Worm (Caenorhabditis elegans) whole organism, L1 larva: ENCODE measurements around the gene K02A6.4.

Source experiments
- C04F5.9 ChIP-seq: sonication (generic microtip); optimal IDR thresholded peaks from 2 replicates; lab custom pipeline; 2016; ENCODE audit warnings: missing genetic modification characterization, missing compliant biosample characterization
- C34B4.2 ChIP-seq: sonication (generic microtip); optimal IDR thresholded peaks from 2 replicates; lab custom pipeline; 2017; ENCODE audit warnings: mild to moderate bottlenecking, missing genetic modification characterization, missing compliant biosample characterization
- Y116A8C.19 ChIP-seq: sonication (generic microtip); optimal IDR thresholded peaks from 2 replicates; lab custom pipeline; 2016; ENCODE audit warnings: missing compliant biosample characterization, missing genetic modification characterization, borderline replicate concordance
- aha-1 ChIP-seq: fragments of 150-350 bp; optimal IDR thresholded peaks from 2 replicates; lab custom pipeline; 2014; ENCODE audit warnings: missing biosample characterization, missing genetic modification characterization
- alr-1 ChIP-seq: fragments of 200-800 bp; sonication (Bioruptor generic); optimal IDR thresholded peaks from 2 replicates; lab custom pipeline; 2018; ENCODE audit warnings: borderline replicate concordance, mild to moderate bottlenecking, missing genetic modification characterization, missing compliant biosample characterization
- aly-2 ChIP-seq: fragments of 150-350 bp; optimal IDR thresholded peaks from 2 replicates; lab custom pipeline; 2014; ENCODE audit warnings: missing biosample characterization, missing genetic modification characterization
- ces-1 ChIP-seq: fragments of 150-350 bp; optimal IDR thresholded peaks from 2 replicates; lab custom pipeline; 2014; ENCODE audit warnings: missing biosample characterization, missing genetic modification reagents, missing genetic modification characterization
- efl-1 ChIP-seq, 4 experiments: fragments of 150-350 bp; optimal IDR thresholded peaks in 3 of 4; peaks in 1 of 4; 1 replicate in 1 of 4; 2 replicates in 3 of 4; lab custom pipeline; 2014; ENCODE audit warnings: missing biosample characterization in 2 of 4, missing genetic modification characterization in 2 of 4, missing genetic modification reagents in 2 of 4
- efl-3 ChIP-seq: fragments of 200-800 bp; sonication (Bioruptor generic); optimal IDR thresholded peaks from 2 replicates; lab custom pipeline; 2018; ENCODE audit warnings: mild to moderate bottlenecking, missing genetic modification characterization, missing compliant biosample characterization
- egl-13 ChIP-seq: sonication (generic microtip); optimal IDR thresholded peaks from 2 replicates; lab custom pipeline; 2016; ENCODE audit warnings: missing genotype, missing genetic modification reagents, missing genetic modification characterization, missing compliant biosample characterization
- elt-3 ChIP-seq, 6 experiments: fragments of 150-350 bp in 1 of 6; sonication (generic microtip); optimal IDR thresholded peaks; 2 replicates each; lab custom pipeline; 2017 to 2018; ENCODE audit warnings: missing biosample characterization in 6 of 6, missing genetic modification characterization in 6 of 6, inconsistent platforms in 1 of 6
- ets-5 ChIP-seq: fragments of 200-800 bp; sonication (Bioruptor generic); IDR thresholded peaks from 2 replicates; pipeline ENCODE4 v1.3.6; 2022; ENCODE audit warnings: missing genetic modification characterization, missing compliant biosample characterization
- fkh-10 ChIP-seq: sonication (generic microtip); optimal IDR thresholded peaks from 2 replicates; lab custom pipeline; 2017; ENCODE audit warnings: missing biosample characterization, missing genetic modification reagents, missing genetic modification characterization
- fkh-4 ChIP-seq: sonication (generic microtip); optimal IDR thresholded peaks from 2 replicates; lab custom pipeline; 2016; ENCODE audit warnings: missing compliant biosample characterization, missing genetic modification characterization, borderline replicate concordance
- fos-1 ChIP-seq: fragments of 150-350 bp; optimal IDR thresholded peaks from 2 replicates; lab custom pipeline; 2014; ENCODE audit warnings: missing biosample characterization, missing genetic modification characterization
- hlh-17 ChIP-seq: fragments of 200-800 bp; sonication (Bioruptor generic); optimal IDR thresholded peaks from 2 replicates; lab custom pipeline; 2018; ENCODE audit warnings: missing genetic modification characterization, mild to moderate bottlenecking, missing compliant biosample characterization, moderate library complexity, borderline replicate concordance
- hlh-4 ChIP-seq: sonication (generic microtip); optimal IDR thresholded peaks from 2 replicates; lab custom pipeline; 2016; ENCODE audit warnings: mild to moderate bottlenecking, missing genetic modification characterization, missing compliant biosample characterization
- hpl-2 ChIP-seq: fragments of 150-350 bp; optimal IDR thresholded peaks from 2 replicates; lab custom pipeline; 2014; ENCODE audit warnings: missing biosample characterization, missing genetic modification reagents, missing genetic modification characterization
- isw-1 ChIP-seq: fragments of 200-800 bp; sonication (Bioruptor generic); IDR thresholded peaks from 2 replicates; pipeline ENCODE4 v1.3.6; 2022; ENCODE audit warnings: missing genetic modification characterization, missing compliant biosample characterization
- lin-15B ChIP-seq: fragments of 150-350 bp; sonication (generic microtip); optimal IDR thresholded peaks from 3 replicates; lab custom pipeline; 2014; ENCODE audit warnings: missing biosample characterization, missing genetic modification characterization
- lin-35 ChIP-seq, 2 experiments: fragments of 150-350 bp; optimal IDR thresholded peaks; 2 replicates each; lab custom pipeline; 2014; ENCODE audit warnings: missing biosample characterization in 2 of 2, missing genetic modification characterization in 2 of 2, missing genetic modification reagents in 2 of 2
- lir-3 ChIP-seq: sonication (generic microtip); optimal IDR thresholded peaks from 2 replicates; lab custom pipeline; 2016; ENCODE audit warnings: mild to moderate bottlenecking, missing genetic modification characterization, moderate library complexity, missing compliant biosample characterization; ENCODE audit not compliant: poor library complexity
- lsy-2 ChIP-seq, 2 experiments: fragments of 150-350 bp; optimal IDR thresholded peaks; 2 replicates each; lab custom pipeline; 2014; ENCODE audit warnings: missing biosample characterization in 2 of 2, missing genetic modification characterization in 2 of 2
- mef-2 ChIP-seq: fragments of 150-350 bp; optimal IDR thresholded peaks from 2 replicates; lab custom pipeline; 2014; ENCODE audit warnings: missing biosample characterization, missing genetic modification characterization
- mep-1 ChIP-seq: fragments of 150-350 bp; optimal IDR thresholded peaks from 2 replicates; lab custom pipeline; 2014; ENCODE audit warnings: missing biosample characterization, missing genetic modification characterization
- nhr-12 ChIP-seq: sonication (generic microtip); optimal IDR thresholded peaks from 2 replicates; lab custom pipeline; 2017; ENCODE audit warnings: missing biosample characterization, missing genetic modification characterization
- nhr-19 ChIP-seq: fragments of 200-800 bp; sonication (Bioruptor generic); conservative IDR thresholded peaks from 2 replicates; pipeline ENCODE4 v1.3.6; 2022; ENCODE audit warnings: missing genetic modification characterization, missing compliant biosample characterization
- nhr-20 ChIP-seq: sonication (generic microtip); optimal IDR thresholded peaks from 2 replicates; lab custom pipeline; 2016; ENCODE audit warnings: mild to moderate bottlenecking, missing genetic modification characterization, missing compliant biosample characterization
- nhr-47 ChIP-seq: sonication (generic microtip); optimal IDR thresholded peaks from 2 replicates; lab custom pipeline; 2016; ENCODE audit warnings: mild to moderate bottlenecking, missing genetic modification characterization, moderate library complexity, missing compliant biosample characterization
- nhr-71 ChIP-seq: sonication (generic microtip); optimal IDR thresholded peaks from 2 replicates; lab custom pipeline; 2016; ENCODE audit warnings: mild to moderate bottlenecking, missing genetic modification characterization, moderate library complexity, missing compliant biosample characterization
- nhr-76 ChIP-seq: sonication (generic microtip); optimal IDR thresholded peaks from 2 replicates; lab custom pipeline; 2017; ENCODE audit warnings: missing biosample characterization, missing genetic modification characterization
- nhr-85 ChIP-seq: sonication (generic microtip); peaks from one replicate; lab custom pipeline; 2016; ENCODE audit warnings: missing genetic modification characterization, inconsistent platforms, missing compliant biosample characterization
- nhr-90 ChIP-seq: sonication (generic microtip); optimal IDR thresholded peaks from 2 replicates; lab custom pipeline; 2016; ENCODE audit warnings: mild to moderate bottlenecking, missing genetic modification characterization, missing compliant biosample characterization; ENCODE audit not compliant: poor library complexity
- pag-3 ChIP-seq: sonication (generic microtip); optimal IDR thresholded peaks from 2 replicates; lab custom pipeline; 2017; ENCODE audit warnings: missing genetic modification characterization, mild to moderate bottlenecking, missing compliant biosample characterization, antibody characterized with exemption, borderline replicate concordance; ENCODE audit not compliant: insufficient read depth
- pax-3 ChIP-seq: fragments of 200-800 bp; sonication (Bioruptor generic); optimal IDR thresholded peaks from 2 replicates; lab custom pipeline; 2018; ENCODE audit warnings: mild to moderate bottlenecking, missing genetic modification characterization, moderate library complexity, missing compliant biosample characterization
- rnt-1 ChIP-seq: sonication (generic microtip); optimal IDR thresholded peaks from 2 replicates; lab custom pipeline; 2016; ENCODE audit warnings: mild to moderate bottlenecking, missing genetic modification characterization, moderate library complexity, missing compliant biosample characterization
- snu-23 ChIP-seq: sonication (generic microtip); optimal IDR thresholded peaks from 2 replicates; lab custom pipeline; 2016; ENCODE audit warnings: missing genetic modification characterization, missing compliant biosample characterization
- sox-4 ChIP-seq: sonication (generic microtip); optimal IDR thresholded peaks from 2 replicates; lab custom pipeline; 2016; ENCODE audit warnings: missing genetic modification characterization, missing compliant biosample characterization
- tbx-2 ChIP-seq: sonication (generic microtip); optimal IDR thresholded peaks from 2 replicates; lab custom pipeline; 2016; ENCODE audit warnings: missing genetic modification characterization, missing compliant biosample characterization
- tlp-1 ChIP-seq: fragments of 150-350 bp; optimal IDR thresholded peaks from 2 replicates; lab custom pipeline; 2014; ENCODE audit warnings: missing biosample characterization, missing genetic modification characterization
- unc-30 ChIP-seq: sonication (generic microtip); optimal IDR thresholded peaks from 2 replicates; lab custom pipeline; 2017; ENCODE audit warnings: missing biosample characterization, missing genetic modification characterization
- unc-62 ChIP-seq: fragments of 150-350 bp; optimal IDR thresholded peaks from 2 replicates; lab custom pipeline; 2014; ENCODE audit warnings: missing biosample characterization, missing genetic modification reagents, missing genetic modification characterization
- unc-86 ChIP-seq: sonication (generic microtip); optimal IDR thresholded peaks from 2 replicates; lab custom pipeline; 2016; ENCODE audit warnings: missing genetic modification characterization, missing compliant biosample characterization
- unc-98 ChIP-seq: fragments of 200-800 bp; sonication (Bioruptor generic); IDR thresholded peaks from 2 replicates; pipeline ENCODE4 v1.3.6; 2022; ENCODE audit warnings: missing genetic modification characterization, missing compliant biosample characterization
- zip-4 ChIP-seq: fragments of 200-800 bp; sonication (Bioruptor generic); optimal IDR thresholded peaks from 2 replicates; lab custom pipeline; 2018; ENCODE audit warnings: mild to moderate bottlenecking, missing genetic modification characterization, moderate library complexity, missing compliant biosample characterization
- ztf-11 ChIP-seq, 2 experiments: sonication (generic microtip); optimal IDR thresholded peaks; 2 replicates each; lab custom pipeline; 2016 to 2017; ENCODE audit warnings: missing genetic modification characterization in 2 of 2, missing biosample characterization in 1 of 2, missing compliant biosample characterization in 1 of 2
- ztf-4 ChIP-seq: fragments of 150-350 bp; optimal IDR thresholded peaks from 2 replicates; lab custom pipeline; 2014; ENCODE audit warnings: missing biosample characterization, missing genetic modification characterization

The K02A6.4 gene

DNA sequence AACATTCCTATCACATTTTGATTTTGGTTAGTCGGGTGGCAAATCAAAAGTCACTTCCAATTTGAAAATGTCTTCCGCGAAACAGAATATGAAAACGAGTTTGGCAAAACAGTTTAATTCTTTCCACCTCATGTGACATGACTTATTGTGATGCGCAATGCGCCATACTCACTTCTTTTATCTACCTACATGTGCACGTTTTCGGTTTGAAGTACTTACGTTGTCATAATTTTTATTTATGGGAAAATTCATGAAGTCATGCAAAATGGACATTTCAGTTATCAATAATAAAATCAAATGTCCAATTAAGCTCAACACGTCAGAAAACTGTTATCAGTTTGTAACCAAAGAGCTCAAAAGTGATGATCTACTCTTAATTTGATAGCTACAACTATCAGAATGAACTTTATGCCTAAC lies 20.1 kb upstream of the K02A6.4 start (continued):
- TF ChIP-seq C34B4.2 = no peak
- peak; percentile 65 for TF ChIP-seq tbx-2 (tag; lab: Kevin White, UChicago)
- peak; percentile 84 for TF ChIP-seq snu-23 (GFP tag; lab: Kevin White, UChicago)
- TF ChIP-seq nhr-71 (tag; lab: Kevin White, UChicago) = peak; percentile 80
- peak; percentile 54 for TF ChIP-seq nhr-47 (tag; lab: Kevin White, UChicago)
- no peak for TF ChIP-seq fkh-10
- no peak for TF ChIP-seq lin-15B (tag; lab: Kevin White, UChicago)
- no peak for TF ChIP-seq zip-4 (GFP tag; lab: Kevin White, UChicago)
- TF ChIP-seq tlp-1 (tag; lab: Kevin White, UChicago) = peak; percentile 38
- peak; percentile 17 to 57 for TF ChIP-seq lsy-2 (tag; optimal IDR thresholded peaks at IDR 0.05; lab: Kevin White, UChicago)
- no peak for TF ChIP-seq ztf-11 (tag; optimal IDR thresholded peaks at IDR 0.05; lab: Kevin White, UChicago)
- TF ChIP-seq fkh-4 (tag; lab: Kevin White, UChicago) = no peak
- no peak for TF ChIP-seq unc-62 (GFP tag; lab: Kevin White, UChicago)
- no peak for TF ChIP-seq isw-1
- TF ChIP-seq Y116A8C.19 (tag; lab: Kevin White, UChicago) = no peak
- no peak for TF ChIP-seq ets-5 (GFP tag; lab: Robert Waterston, UW)
- no peak for TF ChIP-seq fos-1 (tag; lab: Kevin White, UChicago)
- TF ChIP-seq sox-4 (tag; lab: Kevin White, UChicago) = no peak
- TF ChIP-seq egl-13 = no peak
- TF ChIP-seq pag-3 = peak; percentile 43
- no peak for TF ChIP-seq ces-1 (GFP tag; lab: Kevin White, UChicago)
- TF ChIP-seq efl-1 (optimal IDR thresholded peaks at IDR 0.05; lab: Kevin White, UChicago) = peak in 1 of 2 experiments; percentile 26
- peak in 1 of 2 experiments; percentile 94 for TF ChIP-seq efl-1 (GFP tag; optimal IDR thresholded peaks at IDR 0.05 in 1 of 2; lab: Kevin White, UChicago)
- no peak for TF ChIP-seq pax-3 (tag; lab: Kevin White, UChicago)
- TF ChIP-seq nhr-20 = peak; percentile 85
- no peak for TF ChIP-seq unc-98 (GFP tag; lab: Robert Waterston, UW)
- TF ChIP-seq lir-3 (tag; lab: Kevin White, UChicago) = peak; percentile 3
- TF ChIP-seq efl-3 (GFP tag; lab: Kevin White, UChicago) = no peak
- no peak for TF ChIP-seq unc-86 (tag; lab: Kevin White, UChicago)
- TF ChIP-seq hlh-4 (tag; lab: Kevin White, UChicago) = no peak
- peak; percentile 98 for TF ChIP-seq nhr-85 (tag; lab: Kevin White, UChicago)
- TF ChIP-seq, all 84 proteins: peak for 26

DNA sequence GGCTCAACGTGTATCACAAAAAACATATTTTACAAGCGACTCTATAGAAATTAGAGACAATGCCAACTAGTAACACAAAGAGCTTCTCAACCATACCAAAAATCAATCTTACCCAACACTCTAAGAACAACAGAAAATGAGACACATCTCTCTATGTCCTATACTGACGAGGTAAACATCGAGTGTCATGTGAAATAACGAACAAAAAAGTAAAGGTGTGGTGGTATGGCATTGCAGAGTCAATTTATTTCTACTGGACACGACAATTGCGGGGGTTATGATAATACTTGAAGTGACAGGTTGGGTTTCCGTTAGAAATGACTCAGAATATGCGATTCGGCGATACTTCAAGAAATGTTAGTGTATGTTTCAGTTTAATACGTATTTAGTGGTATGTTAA lies 18.0 kb upstream of the K02A6.4 start:
- TF ChIP-seq lin-35 (GFP tag; optimal IDR thresholded peaks at IDR 0.05; lab: Kevin White, UChicago) = peak in 1 of 2 experiments; percentile 43
- TF ChIP-seq mep-1 = no peak
- TF ChIP-seq elt-3 (tag; optimal IDR thresholded peaks at IDR 0.05; lab: Kevin White, UChicago) = peak in 1 of 6 experiments; percentile 25
- TF ChIP-seq, all 84 proteins: peak for 2

DNA sequence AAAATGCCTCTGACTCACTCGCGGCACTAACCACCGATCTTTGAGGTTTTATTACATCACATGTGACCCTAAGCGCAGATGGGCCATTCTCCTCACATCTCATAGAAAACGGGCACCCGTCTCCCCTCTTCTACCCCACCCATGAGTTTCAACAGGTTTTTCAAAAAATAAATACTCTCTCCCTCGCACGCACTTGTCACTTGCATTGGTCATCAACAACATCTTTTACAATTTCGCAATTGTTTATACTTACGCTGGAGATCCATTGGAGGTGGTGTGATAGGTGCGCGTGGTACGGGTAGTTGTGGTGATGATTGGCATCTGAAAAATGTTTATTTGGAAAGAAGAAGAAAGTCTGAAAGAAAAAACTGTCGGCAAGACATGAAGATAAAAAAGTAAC lies 17.4 kb upstream of the K02A6.4 start, which contains the start of gene M60.4:
M60.4 (minus strand) TSS at position 321 of the 400 bp plus-strand sequence.
- TF ChIP-seq ztf-11 (tag; optimal IDR thresholded peaks at IDR 0.05; lab: Kevin White, UChicago) = no peak
- TF ChIP-seq nhr-12 (tag; lab: Kevin White, UChicago) = no peak
- TF ChIP-seq hpl-2 (GFP tag; lab: Kevin White, UChicago) = no peak
- TF ChIP-seq tlp-1 (tag; lab: Kevin White, UChicago) = no peak
- peak; percentile 92 for TF ChIP-seq nhr-20
- TF ChIP-seq fos-1 (tag; lab: Kevin White, UChicago) = peak; percentile 45
- TF ChIP-seq alr-1 (tag; lab: Kevin White, UChicago) = no peak
- no peak for TF ChIP-seq isw-1
- TF ChIP-seq aly-2 (tag; lab: Kevin White, UChicago) = no peak
- TF ChIP-seq Y116A8C.19 (tag; lab: Kevin White, UChicago) = no peak
- peak; percentile 13 to 38 for TF ChIP-seq efl-1 (optimal IDR thresholded peaks at IDR 0.05; lab: Kevin White, UChicago)
- peak in 1 of 2 experiments; percentile 51 for TF ChIP-seq efl-1 (GFP tag; optimal IDR thresholded peaks at IDR 0.05 in 1 of 2; lab: Kevin White, UChicago)
- no peak for TF ChIP-seq mef-2 (tag; lab: Kevin White, UChicago)
- TF ChIP-seq zip-4 (GFP tag; lab: Kevin White, UChicago) = peak; percentile 57
- TF ChIP-seq nhr-90 (tag; lab: Kevin White, UChicago) = peak; percentile 80
- TF ChIP-seq nhr-19 (GFP tag; lab: Robert Waterston, UW) = peak; percentile 74
- TF ChIP-seq egl-13 = no peak
- no peak for TF ChIP-seq aha-1 (tag; lab: Kevin White, UChicago)
- no peak for TF ChIP-seq C04F5.9
- TF ChIP-seq nhr-76 (tag; lab: Kevin White, UChicago) = no peak
- no peak for TF ChIP-seq unc-30
- TF ChIP-seq hlh-17 (GFP tag; lab: Kevin White, UChicago) = no peak
- TF ChIP-seq lsy-2 (tag; optimal IDR thresholded peaks at IDR 0.05; lab: Kevin White, UChicago) = peak; percentile 41 to 61
- peak; percentile 78 for TF ChIP-seq rnt-1 (tag; lab: Kevin White, UChicago)
- TF ChIP-seq ztf-4 = peak; percentile 7
- no peak for TF ChIP-seq unc-62 (GFP tag; lab: Kevin White, UChicago)
